Worm (Caenorhabditis elegans) whole organism, L4 larva: Measurements from ENCODE around the gene ZK930.6.

Source experiments
- F26F4.8 ChIP-seq: fragments of 200-800 bp; sonication (Bioruptor generic); conservative IDR thresholded peaks from 2 replicates; pipeline ENCODE4 v1.3.6; 2022; ENCODE audit warnings: missing genetic modification characterization, missing compliant biosample characterization
- aly-2 ChIP-seq: sonication (generic microtip); optimal IDR thresholded peaks from 2 replicates; lab custom pipeline; 2018; ENCODE audit warnings: missing biosample characterization, missing genetic modification characterization
- daf-12 ChIP-seq: fragments of 150-350 bp; optimal IDR thresholded peaks from 2 replicates; lab custom pipeline; 2014; ENCODE audit warnings: missing biosample characterization, missing genetic modification reagents, missing genetic modification characterization
- fos-1 ChIP-seq: fragments of 150-350 bp; optimal IDR thresholded peaks from 2 replicates; lab custom pipeline; 2014; ENCODE audit warnings: missing biosample characterization, missing genetic modification characterization
- hlh-11 ChIP-seq: fragments of 200-800 bp; sonication (Bioruptor generic); optimal IDR thresholded peaks from 2 replicates; lab custom pipeline; 2018; ENCODE audit warnings: mild to moderate bottlenecking, missing genetic modification characterization, missing compliant biosample characterization
- lin-13 ChIP-seq: fragments of 150-350 bp; optimal IDR thresholded peaks from 2 replicates; lab custom pipeline; 2014; ENCODE audit warnings: missing biosample characterization, missing genetic modification reagents, missing genetic modification characterization
- lin-39 ChIP-seq: fragments of 150-350 bp; optimal IDR thresholded peaks from 2 replicates; lab custom pipeline; 2014; ENCODE audit warnings: missing biosample characterization, missing genetic modification reagents, missing genetic modification characterization
- nhr-11 ChIP-seq: fragments of 150-350 bp; optimal IDR thresholded peaks from 2 replicates; lab custom pipeline; 2014; ENCODE audit warnings: missing biosample characterization, missing genetic modification characterization
- nhr-28 ChIP-seq: fragments of 150-350 bp; optimal IDR thresholded peaks from 2 replicates; lab custom pipeline; 2014; ENCODE audit warnings: missing biosample characterization, missing genetic modification characterization
- nhr-42 ChIP-seq: fragments of 200-800 bp; sonication (Bioruptor generic); IDR thresholded peaks from 2 replicates; pipeline ENCODE4 v1.3.6; 2022; ENCODE audit warnings: missing genetic modification characterization, missing compliant biosample characterization
- snpc-4 ChIP-seq: fragments of 150-350 bp; optimal IDR thresholded peaks from 2 replicates; lab custom pipeline; 2014; ENCODE audit warnings: missing biosample characterization, missing genetic modification characterization
- tag-97 ChIP-seq: fragments of 200-800 bp; sonication (Bioruptor generic); IDR thresholded peaks from 2 replicates; pipeline ENCODE4 v1.3.6; 2022; ENCODE audit warnings: missing genetic modification characterization, missing compliant biosample characterization
- vab-7 ChIP-seq: fragments of 200-800 bp; sonication (Bioruptor generic); IDR thresholded peaks from 2 replicates; pipeline ENCODE4 v1.3.6; 2022; ENCODE audit warnings: missing genetic modification reagents, missing genetic modification characterization, missing compliant biosample characterization

DNA sequence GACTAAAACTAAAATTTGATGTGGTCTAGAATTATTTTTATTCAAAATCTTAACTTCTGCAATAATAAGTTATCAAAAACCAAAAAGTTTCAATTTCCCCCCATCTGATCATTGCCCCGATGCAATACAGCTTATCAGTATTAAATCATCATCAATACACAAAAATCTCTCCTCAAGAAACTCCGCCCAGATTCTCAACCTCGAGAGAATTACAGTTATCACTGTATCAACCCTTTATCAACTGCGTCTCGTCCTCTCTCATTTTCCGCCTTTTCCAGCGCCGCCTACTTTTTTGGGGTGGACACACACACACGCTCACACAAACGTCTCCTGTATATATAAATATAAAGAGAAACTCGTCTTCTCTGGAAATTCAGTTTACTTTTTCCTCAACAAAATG, 41.4 kb upstream of the ZK930.6 start, which contains the start of gene T27D12.1:
- TF ChIP-seq fos-1 (no peak), daf-12 (tag; lab: Kevin White, UChicago) (no peak), F26F4.8 (no peak), hlh-11 (no peak), snpc-4 (no peak), vab-7 (GFP tag; lab: Robert Waterston, UW) (no peak), tag-97 (GFP tag; lab: Robert Waterston, UW) (no peak), nhr-11 (tag; lab: Kevin White, UChicago) (no peak), nhr-28 (tag; lab: Kevin White, UChicago) (no peak), lin-13 (GFP tag; lab: Kevin White, UChicago) (no peak), lin-39 (tag; lab: Kevin White, UChicago) (no peak), aly-2 (tag; lab: Kevin White, UChicago) (no peak), nhr-42 (GFP tag; lab: Robert Waterston, UW) (no peak)
